Worm (Caenorhabditis elegans) whole organism, L2 larva: ENCODE results near the gene ztf-14.

Experiments
- C34F6.9 ChIP-seq: fragments of 150-350 bp; optimal IDR thresholded peaks from 2 replicates; lab custom pipeline; 2014; ENCODE audit warnings: missing biosample characterization, missing genetic modification characterization
- F13H6.1 ChIP-seq: sonication (generic microtip); optimal IDR thresholded peaks from 2 replicates; lab custom pipeline; 2016; ENCODE audit warnings: missing genetic modification characterization, missing compliant biosample characterization
- R02D3.7 ChIP-seq: fragments of 150-350 bp; optimal IDR thresholded peaks from 2 replicates; lab custom pipeline; 2014; ENCODE audit warnings: missing biosample characterization, missing genetic modification characterization
- ZK546.5 ChIP-seq: sonication (generic microtip); optimal IDR thresholded peaks from 2 replicates; lab custom pipeline; 2017; ENCODE audit warnings: missing biosample characterization, missing genetic modification characterization
- aly-2 ChIP-seq: fragments of 150-350 bp; optimal IDR thresholded peaks from 2 replicates; lab custom pipeline; 2014; ENCODE audit warnings: missing biosample characterization, missing genetic modification characterization
- ama-1 ChIP-seq: fragments of 150-350 bp; optimal IDR thresholded peaks from 2 replicates; lab custom pipeline; 2018; ENCODE audit warnings: inconsistent platforms
- blmp-1 ChIP-seq: sonication (generic microtip); optimal IDR thresholded peaks from 2 replicates; lab custom pipeline; 2017; ENCODE audit warnings: missing genetic modification characterization, mild to moderate bottlenecking, missing compliant biosample characterization, antibody characterized with exemption, moderate library complexity; ENCODE audit not compliant: insufficient read depth
- ceh-16 ChIP-seq: fragments of 150-350 bp; optimal IDR thresholded peaks from 2 replicates; lab custom pipeline; 2014; ENCODE audit warnings: missing biosample characterization, missing genetic modification characterization
- dmd-4 ChIP-seq: sonication (generic microtip); optimal IDR thresholded peaks from 2 replicates; lab custom pipeline; 2017; ENCODE audit warnings: missing biosample characterization, missing genetic modification characterization
- egl-27 ChIP-seq: sonication (generic microtip); optimal IDR thresholded peaks from 3 replicates; lab custom pipeline; 2017; ENCODE audit warnings: missing biosample characterization, missing genetic modification reagents, missing genetic modification characterization
- elt-1 ChIP-seq: fragments of 150-350 bp; optimal IDR thresholded peaks from 2 replicates; lab custom pipeline; 2014; ENCODE audit warnings: missing biosample characterization, missing genetic modification characterization
- elt-3 ChIP-seq: sonication (generic microtip); optimal IDR thresholded peaks from 2 replicates; lab custom pipeline; 2017; ENCODE audit warnings: missing biosample characterization, missing genetic modification characterization
- fos-1 ChIP-seq: fragments of 150-350 bp; optimal IDR thresholded peaks from 2 replicates; lab custom pipeline; 2014; ENCODE audit warnings: missing biosample characterization, missing genetic modification characterization
- gmeb-1 ChIP-seq: fragments of 150-350 bp; optimal IDR thresholded peaks from 2 replicates; lab custom pipeline; 2014; ENCODE audit warnings: missing biosample characterization, missing genetic modification characterization
- lin-11 ChIP-seq: fragments of 150-350 bp; sonication (generic microtip); optimal IDR thresholded peaks from 2 replicates; lab custom pipeline; 2014; ENCODE audit warnings: missing biosample characterization, missing genetic modification characterization, inconsistent platforms, mixed read lengths
- lin-39 ChIP-seq: fragments of 150-350 bp; optimal IDR thresholded peaks from 2 replicates; lab custom pipeline; 2014; ENCODE audit warnings: missing biosample characterization, missing genetic modification reagents, missing genetic modification characterization
- lsy-2 ChIP-seq, 2 experiments: fragments of 150-350 bp in 1 of 2; sonication (generic microtip) in 1 of 2; optimal IDR thresholded peaks; 2 replicates each; lab custom pipeline; 2014 to 2017; ENCODE audit warnings: missing biosample characterization in 2 of 2, missing genetic modification characterization in 2 of 2
- mab-5 ChIP-seq: fragments of 150-350 bp; optimal IDR thresholded peaks from 2 replicates; lab custom pipeline; 2014; ENCODE audit warnings: missing biosample characterization, missing genetic modification characterization
- mbf-1 ChIP-seq: sonication (generic microtip); optimal IDR thresholded peaks from 2 replicates; lab custom pipeline; 2017; ENCODE audit warnings: missing biosample characterization, missing genetic modification characterization
- mdl-1 ChIP-seq, 2 experiments: fragments of 150-350 bp in 1 of 2; sonication (generic microtip) in 1 of 2; optimal IDR thresholded peaks; 2 replicates each; lab custom pipeline; 2017; ENCODE audit warnings: missing biosample characterization in 2 of 2, missing genetic modification characterization in 2 of 2
- nhr-10 ChIP-seq: sonication (generic microtip); optimal IDR thresholded peaks from 2 replicates; lab custom pipeline; 2017; ENCODE audit warnings: missing biosample characterization, missing genetic modification characterization
- nhr-129 ChIP-seq: fragments of 150-350 bp; optimal IDR thresholded peaks from 2 replicates; lab custom pipeline; 2014; ENCODE audit warnings: missing biosample characterization, missing genetic modification characterization
- nhr-21 ChIP-seq: fragments of 150-350 bp; optimal IDR thresholded peaks from 2 replicates; lab custom pipeline; 2014; ENCODE audit warnings: missing biosample characterization, missing genetic modification characterization
- nhr-23 ChIP-seq: fragments of 150-350 bp; optimal IDR thresholded peaks from 2 replicates; lab custom pipeline; 2014; ENCODE audit warnings: missing biosample characterization, missing genetic modification reagents, missing genetic modification characterization
- nhr-25 ChIP-seq: fragments of 150-350 bp; sonication (generic microtip); optimal IDR thresholded peaks from 3 replicates; lab custom pipeline; 2014; ENCODE audit warnings: missing biosample characterization, missing genetic modification characterization
- nhr-6 ChIP-seq: fragments of 150-350 bp; optimal IDR thresholded peaks from 2 replicates; lab custom pipeline; 2014; ENCODE audit warnings: missing biosample characterization, missing genetic modification characterization
- nhr-77 ChIP-seq: fragments of 150-350 bp; optimal IDR thresholded peaks from 2 replicates; lab custom pipeline; 2014; ENCODE audit warnings: missing biosample characterization, missing genetic modification characterization
- peb-1 ChIP-seq: fragments of 150-350 bp; optimal IDR thresholded peaks from 2 replicates; lab custom pipeline; 2014; ENCODE audit warnings: missing biosample characterization, missing genetic modification characterization
- skn-1 ChIP-seq: sonication (generic microtip); optimal IDR thresholded peaks from 2 replicates; lab custom pipeline; 2017; ENCODE audit warnings: missing biosample characterization, missing genetic modification characterization
- sma-9 ChIP-seq, 2 experiments: fragments of 150-350 bp in 1 of 2; sonication (generic microtip) in 1 of 2; optimal IDR thresholded peaks; 2 replicates each; lab custom pipeline; 2014 to 2016; ENCODE audit warnings: missing genetic modification characterization in 2 of 2, mild to moderate bottlenecking in 1 of 2, missing biosample characterization in 1 of 2, missing compliant biosample characterization in 1 of 2, missing genetic modification reagents in 1 of 2, moderate library complexity in 1 of 2
- snpc-4 ChIP-seq: fragments of 150-350 bp; optimal IDR thresholded peaks from 2 replicates; lab custom pipeline; 2014; ENCODE audit warnings: missing biosample characterization, missing genetic modification characterization
- unc-62 ChIP-seq: fragments of 150-350 bp; optimal IDR thresholded peaks from 2 replicates; lab custom pipeline; 2014; ENCODE audit warnings: missing biosample characterization, missing genetic modification reagents, missing genetic modification characterization
- ztf-1 ChIP-seq: fragments of 200-800 bp; sonication (Bioruptor generic); conservative IDR thresholded peaks from 2 replicates; pipeline ENCODE4 v1.3.6; 2022; ENCODE audit warnings: missing genetic modification characterization, missing compliant biosample characterization
- ztf-11 ChIP-seq: sonication (generic microtip); optimal IDR thresholded peaks from 2 replicates; lab custom pipeline; 2017; ENCODE audit warnings: missing biosample characterization, missing genetic modification characterization
- ztf-4 ChIP-seq: fragments of 150-350 bp; optimal IDR thresholded peaks from 2 replicates; lab custom pipeline; 2014; ENCODE audit warnings: missing biosample characterization, missing genetic modification characterization

ztf-14 gene

ce11 chrX:14480248-14480647 lies 15.6 kb upstream of the ztf-14 start, which contains the start of gene gfi-3 (continued):
- TF ChIP-seq unc-62 (GFP tag; lab: Kevin White, UChicago) (no peak), sma-9 (GFP tag; optimal IDR thresholded peaks at IDR 0.05; lab: Kevin White, UChicago) (peak; percentile 84), sma-9 (tag; optimal IDR thresholded peaks at IDR 0.05; lab: Kevin White, UChicago) (no peak), mab-5 (peak; percentile 82), ama-1 (lab: Kevin White, UChicago) (no peak), nhr-10 (tag; lab: Kevin White, UChicago) (no peak), blmp-1 (tag; lab: Kevin White, UChicago) (peak; percentile 25), ZK546.5 (no peak), lsy-2 (tag; optimal IDR thresholded peaks at IDR 0.05; lab: Kevin White, UChicago) (peak; percentile 58 to 84), elt-3 (tag; lab: Kevin White, UChicago) (no peak), snpc-4 (tag; lab: Kevin White, UChicago) (peak; percentile 89), nhr-23 (tag; lab: Kevin White, UChicago) (no peak), nhr-21 (tag; lab: Kevin White, UChicago) (peak; percentile 80)
- TF ChIP-seq, all 48 proteins: peak for 25

- TF ChIP-seq egl-27 (tag; lab: Kevin White, UChicago) (no peak), nhr-129 (no peak), dmd-4 (tag; lab: Kevin White, UChicago) (no peak), snpc-4 (tag; lab: Kevin White, UChicago) (peak; percentile 70), gmeb-1 (tag; lab: Kevin White, UChicago) (no peak)
Observed at ce11 chrX:14481637-14482036, 14.2 kb upstream of the ztf-14 start.

- TF ChIP-seq nhr-129 (no peak), ZK546.5 (no peak), mdl-1 (tag; optimal IDR thresholded peaks at IDR 0.05; lab: Kevin White, UChicago) (no peak), ztf-4 (tag; lab: Kevin White, UChicago) (no peak), mab-5 (no peak), blmp-1 (tag; lab: Kevin White, UChicago) (no peak), ztf-11 (no peak), elt-1 (no peak), unc-62 (GFP tag; lab: Kevin White, UChicago) (no peak), lsy-2 (tag; optimal IDR thresholded peaks at IDR 0.05; lab: Kevin White, UChicago) (no peak), mbf-1 (tag; lab: Kevin White, UChicago) (no peak)
Observed at ce11 chrX:14484827-14485226, 11.1 kb upstream of the ztf-14 start, which contains the start of gene M163.8. M163.8 (plus strand) TSS chrX:14485127.

ce11 chrX:14486503-14486902 lies 9.4 kb upstream of the ztf-14 start:
- TF ChIP-seq ztf-1 (GFP tag; lab: Robert Waterston, UW), result no peak
- no peak for TF ChIP-seq nhr-77 (tag; lab: Kevin White, UChicago)
- TF ChIP-seq ama-1 (lab: Kevin White, UChicago), result no peak
- TF ChIP-seq nhr-6 (tag; lab: Kevin White, UChicago), result no peak
- TF ChIP-seq ceh-16 (tag; lab: Kevin White, UChicago), result no peak
- TF ChIP-seq F13H6.1 (tag; lab: Kevin White, UChicago), result no peak
- TF ChIP-seq elt-1, result no peak

ce11 chrX:14487333-14487732 lies 8.6 kb upstream of the ztf-14 start:
- TF ChIP-seq nhr-21 (tag; lab: Kevin White, UChicago) (no peak), aly-2 (no peak), sma-9 (GFP tag; optimal IDR thresholded peaks at IDR 0.05; lab: Kevin White, UChicago) (peak; percentile 23), sma-9 (tag; optimal IDR thresholded peaks at IDR 0.05; lab: Kevin White, UChicago) (no peak), peb-1 (tag; lab: Kevin White, UChicago) (no peak), ZK546.5 (no peak), fos-1 (tag; lab: Kevin White, UChicago) (no peak), lin-39 (tag; lab: Kevin White, UChicago) (peak; percentile 87), mab-5 (peak; percentile 72), nhr-129 (no peak), ceh-16 (tag; lab: Kevin White, UChicago) (peak; percentile 98), nhr-25 (tag; lab: Kevin White, UChicago) (peak; percentile 51), skn-1 (tag; lab: Kevin White, UChicago) (no peak)
- TF ChIP-seq, all 48 proteins: peak for 5

ce11 chrX:14487832-14488231 lies 8.1 kb upstream of the ztf-14 start:
- TF ChIP-seq lin-11 (no peak), F13H6.1 (tag; lab: Kevin White, UChicago) (no peak), R02D3.7 (no peak), nhr-6 (tag; lab: Kevin White, UChicago) (no peak), blmp-1 (tag; lab: Kevin White, UChicago) (no peak), C34F6.9 (tag; lab: Kevin White, UChicago) (no peak), mab-5 (peak; percentile 35)
